Fruit fly (Drosophila melanogaster) whole organism, embryonic: Measurements from ENCODE around the gene CG33108.
A peak's percentile ranks its signal among the peaks of the same experiment; 100 is the strongest.

Source experiments
- CG1832 ChIP-seq: fragments of 200-800 bp; sonication (Bioruptor generic); optimal IDR thresholded peaks from 2 replicates; lab custom pipeline; 2017; ENCODE audit warnings: missing biosample characterization, mild to moderate bottlenecking, missing genetic modification characterization, inconsistent platforms
- CG34422 ChIP-seq: fragments of 200-800 bp; sonication (Bioruptor generic); IDR thresholded peaks from 3 replicates; pipeline ENCODE4 v1.3.6; 2022; ENCODE audit warnings: missing biosample characterization, missing genetic modification characterization
- Dfd ChIP-seq, 2 experiments: fragments of >200 bp; optimal IDR thresholded peaks; 2 replicates each; lab custom pipeline; 2017; ENCODE audit warnings: missing biosample characterization in 2 of 2, missing genetic modification characterization in 2 of 2
- h ChIP-seq: fragments of >200 bp; optimal IDR thresholded peaks from 2 replicates; lab custom pipeline; 2017
- row ChIP-seq: fragments of 200-800 bp; sonication (Bioruptor generic); IDR thresholded peaks from 3 replicates; pipeline ENCODE4 v1.3.6; 2022; ENCODE audit warnings: missing biosample characterization, missing genetic modification characterization

DNA sequence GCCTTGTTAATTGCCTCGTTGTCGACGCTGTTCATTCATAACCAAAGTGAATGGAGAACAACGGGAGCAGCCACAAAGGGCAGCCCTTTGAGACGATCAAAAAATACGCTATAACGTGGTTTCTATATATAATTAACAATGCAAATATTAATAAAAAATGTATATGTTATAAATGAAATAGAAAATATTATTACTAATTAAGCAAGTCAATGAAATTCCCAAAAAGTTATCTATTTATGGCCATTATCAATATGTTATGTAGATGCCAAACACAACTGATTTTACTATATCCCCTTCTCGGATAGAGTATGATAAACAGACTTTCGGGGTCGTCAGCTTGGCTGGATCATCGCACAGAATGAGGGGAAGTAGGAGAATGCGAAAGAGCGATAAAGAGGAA is 26.0 kb upstream of the CG33108 start:
- peak; percentile 76 for TF ChIP-seq row
- no peak for TF ChIP-seq Dfd (GFP tag; optimal IDR thresholded peaks at IDR 0.05; lab: Kevin White, UChicago)
- no peak for TF ChIP-seq CG1832
- no peak; the same call in 1 of the 3 replicates for TF ChIP-seq CG34422 (GFP tag; lab: Robert Waterston, UW)
- TF ChIP-seq h (lab: Kevin White, UChicago), result no peak
